Fruit fly (Drosophila melanogaster): ENCODE results near the gene Glyp.

Glyp gene

dm6 chr2L:2173604-2174003, 43.0 kb downstream of the Glyp start (continued):
- TF ChIP-seq CG31441 (GFP tag; IDR thresholded peaks at IDR 0.05) (no peak), zen (tag; optimal IDR thresholded peaks at IDR 0.05) (no peak), sqz (GFP tag; optimal IDR thresholded peaks at IDR 0.05) (no peak), dm (GFP tag; optimal IDR thresholded peaks at IDR 0.05) (no peak), aop (GFP tag; IDR thresholded peaks at IDR 0.05) (peak; percentile 38; the same call in 1 of the 2 replicates), CG7963 (GFP tag; IDR thresholded peaks at IDR 0.05; ENCODE audit: partially characterized antibody) (no peak), Tbp (GFP tag; optimal IDR thresholded peaks at IDR 0.05) (no peak), CG17186 (GFP tag; optimal IDR thresholded peaks at IDR 0.05) (no peak), ci (GFP tag; IDR thresholded peaks at IDR 0.05) (no peak), Doc2 (GFP tag; IDR thresholded peaks at IDR 0.05) (no peak), CG12769 (tag; optimal IDR thresholded peaks at IDR 0.05) (peak; percentile 49), grau (tag; optimal IDR thresholded peaks at IDR 0.05) (no peak), Antp (GFP tag; optimal IDR thresholded peaks at IDR 0.05) (no peak), Pdp1 (GFP tag; optimal IDR thresholded peaks at IDR 0.05) (peak in 1 of 2 experiments; percentile 87), croc (GFP tag; conservative IDR thresholded peaks at IDR 0.05) (no peak), CG16863 (GFP tag; optimal IDR thresholded peaks at IDR 0.05) (no peak), jigr1 (GFP tag; IDR thresholded peaks at IDR 0.05) (no peak), CG11398 (GFP tag; optimal IDR thresholded peaks at IDR 0.05) (no peak), CG7372 (GFP tag; IDR thresholded peaks at IDR 0.05) (no peak), CG13894 (tag; optimal IDR thresholded peaks at IDR 0.05) (peak; percentile 18), sens (GFP tag) (peak; percentile 35), z (GFP tag; IDR thresholded peaks at IDR 0.05) (0 out of 3 replicates have a peak, but pooled peaks have one; percentile 57), ERR (GFP tag; optimal IDR thresholded peaks at IDR 0.05) (no peak), dimm (GFP tag; IDR thresholded peaks at IDR 0.05) (no peak), phol (tag; optimal IDR thresholded peaks at IDR 0.05) (no peak), dpn (GFP tag; optimal IDR thresholded peaks at IDR 0.05) (no peak), trh (GFP tag; optimal IDR thresholded peaks at IDR 0.05) (no peak), HmgD (GFP tag; optimal IDR thresholded peaks at IDR 0.05) (no peak), CG1832 (GFP tag; optimal IDR thresholded peaks at IDR 0.05) (peak; percentile 49), toy (GFP tag; IDR thresholded peaks at IDR 0.05) (no peak), Neu2 (GFP tag; optimal IDR thresholded peaks at IDR 0.05; ENCODE audit: borderline replicate concordance) (no peak), slou (GFP tag; optimal IDR thresholded peaks at IDR 0.05) (no peak), Dbx (GFP tag; IDR thresholded peaks at IDR 0.05) (0 out of 3 replicates have a peak, but pooled peaks have one; percentile 9), gsb (GFP tag; IDR thresholded peaks at IDR 0.05) (no peak), CG10959 (GFP tag; IDR thresholded peaks at IDR 0.05) (no peak), cg (GFP tag; optimal IDR thresholded peaks at IDR 0.05) (peak; percentile 7), tx (GFP tag; optimal IDR thresholded peaks at IDR 0.05) (no peak), CG2199 (GFP tag; IDR thresholded peaks at IDR 0.05) (0 out of 3 replicates have a peak, but pooled peaks have one; percentile 19), Dp (GFP tag; optimal IDR thresholded peaks at IDR 0.05) (no peak), CG7987 (GFP tag; optimal IDR thresholded peaks at IDR 0.05) (no peak), CG10321 (GFP tag; IDR thresholded peaks at IDR 0.05) (peak; percentile 18; the same call in 1 of the 2 replicates), exex (tag; optimal IDR thresholded peaks at IDR 0.05) (no peak), CG30020 (tag; optimal IDR thresholded peaks at IDR 0.05) (no peak), Dad (GFP tag; optimal IDR thresholded peaks at IDR 0.05) (no peak), Eip74EF (GFP tag; optimal IDR thresholded peaks at IDR 0.05) (peak in 1 of 2 experiments; percentile 78), tna (GFP tag; IDR thresholded peaks at IDR 0.05; ENCODE audit: partially characterized antibody) (no peak), CG3163 (GFP tag; optimal IDR thresholded peaks at IDR 0.05) (no peak), CG10543 (GFP tag; optimal IDR thresholded peaks at IDR 0.05) (no peak), Awh (GFP tag; IDR thresholded peaks at IDR 0.05) (no peak)
